Fruit fly (Drosophila melanogaster) whole organism, embryonic: Measurements from ENCODE around the gene Arp3.
A peak's percentile ranks its signal among the peaks of the same experiment; 100 is the strongest.

Experiments used
- Abd-B ChIP-seq: fragments of 200-800 bp; sonication (Bioruptor generic); optimal IDR thresholded peaks from 2 replicates; lab custom pipeline; 2018; ENCODE audit warnings: missing biosample characterization, mild to moderate bottlenecking, missing genetic modification characterization, moderate library complexity
- Atf-2 ChIP-seq: fragments of 200-800 bp; sonication (Bioruptor generic); optimal IDR thresholded peaks from 2 replicates; lab custom pipeline; 2016; ENCODE audit warnings: missing biosample characterization, missing genetic modification characterization
- CG1233 ChIP-seq: fragments of 200-800 bp; sonication (Bioruptor generic); optimal IDR thresholded peaks from 4 replicates; lab custom pipeline; 2018; ENCODE audit warnings: missing biosample characterization, mild to moderate bottlenecking, missing genetic modification characterization
- CG12391 ChIP-seq: fragments of 200-800 bp; sonication (Bioruptor generic); optimal IDR thresholded peaks from 3 replicates; lab custom pipeline; 2018; ENCODE audit warnings: missing biosample characterization, mild to moderate bottlenecking, missing genetic modification characterization, moderate library complexity
- CG15269 ChIP-seq: fragments of 200-800 bp; sonication (Bioruptor generic); optimal IDR thresholded peaks from 2 replicates; lab custom pipeline; 2018; ENCODE audit warnings: missing biosample characterization, mild to moderate bottlenecking, missing genetic modification characterization, moderate library complexity
- CG15479 ChIP-seq: fragments of 200-800 bp; sonication (Bioruptor generic); optimal IDR thresholded peaks from 3 replicates; lab custom pipeline; 2019; ENCODE audit warnings: missing biosample characterization, mild to moderate bottlenecking, missing genetic modification characterization, moderate library complexity
- CG17385 ChIP-seq: fragments of 200-800 bp; sonication (Bioruptor generic); optimal IDR thresholded peaks from 3 replicates; lab custom pipeline; 2018; ENCODE audit warnings: missing biosample characterization, mild to moderate bottlenecking, missing genetic modification characterization
- CG17829 ChIP-seq: fragments of 200-800 bp; optimal IDR thresholded peaks from 2 replicates; lab custom pipeline; 2019; ENCODE audit warnings: missing biosample characterization, mild to moderate bottlenecking, missing genetic modification characterization, moderate library complexity
- CG18011 ChIP-seq: fragments of 200-800 bp; sonication (Bioruptor generic); optimal IDR thresholded peaks from 2 replicates; lab custom pipeline; 2017; ENCODE audit warnings: missing biosample characterization, missing genetic modification characterization, mild to moderate bottlenecking, moderate library complexity, missing genotype
- CG3163 ChIP-seq: fragments of 200-800 bp; sonication (Bioruptor generic); optimal IDR thresholded peaks from 3 replicates; lab custom pipeline; 2016; ENCODE audit warnings: missing biosample characterization, missing genetic modification characterization
- CG3726 ChIP-seq: fragments of 200-800 bp; sonication (Bioruptor generic); IDR thresholded peaks from 3 replicates; pipeline ENCODE4, ENCODE4 v1.3.6; 2022; ENCODE audit warnings: missing biosample characterization, missing genetic modification characterization
- CG4617 ChIP-seq: fragments of 200-800 bp; sonication (Bioruptor generic); optimal IDR thresholded peaks from 3 replicates; lab custom pipeline; 2016; ENCODE audit warnings: missing biosample characterization, missing genetic modification characterization, borderline replicate concordance
- CG7357 ChIP-seq: fragments of 200-800 bp; sonication (Bioruptor generic); IDR thresholded peaks from 3 replicates; pipeline ENCODE4 v1.3.6; 2022; ENCODE audit warnings: missing biosample characterization, missing genetic modification characterization
- CG7963 ChIP-seq: fragments of 200-800 bp; sonication (Bioruptor generic); IDR thresholded peaks from 3 replicates; pipeline ENCODE4 v1.3.6; 2022; ENCODE audit warnings: missing biosample characterization, missing genetic modification characterization; ENCODE audit not compliant: partially characterized antibody
- CG8765 ChIP-seq: fragments of 200-800 bp; sonication (Bioruptor generic); IDR thresholded peaks from 2 replicates; pipeline ENCODE4 v1.3.6; 2022; ENCODE audit warnings: missing biosample characterization, missing genetic modification characterization
- CG8944 ChIP-seq: fragments of 200-800 bp; sonication (Bioruptor generic); optimal IDR thresholded peaks from 3 replicates; lab custom pipeline; 2016; ENCODE audit warnings: missing biosample characterization, missing genetic modification characterization
- CkIIα-i1 ChIP-seq: fragments of 200-800 bp; sonication (Bioruptor generic); IDR thresholded peaks from 2 replicates; pipeline ENCODE4 v1.3.6; 2022; ENCODE audit warnings: missing biosample characterization, missing genetic modification characterization
- Dll ChIP-seq: fragments of 200-800 bp; sonication (Bioruptor generic); IDR thresholded peaks from 4 replicates; pipeline ENCODE4 v1.3.6; 2022; ENCODE audit warnings: missing biosample characterization, missing genetic modification characterization; ENCODE audit not compliant: partially characterized antibody
- E2f1 ChIP-seq: fragments of 200-800 bp; sonication (Bioruptor generic); IDR thresholded peaks from 2 replicates; pipeline ENCODE4 v1.3.6; 2022; ENCODE audit warnings: missing biosample characterization, missing genetic modification characterization
- E2f2 ChIP-seq: fragments of 200-800 bp; sonication (Bioruptor generic); IDR thresholded peaks from 2 replicates; pipeline ENCODE4 v1.3.6; 2022; ENCODE audit warnings: missing biosample characterization, missing genetic modification characterization
- Fer2 ChIP-seq: fragments of 200-800 bp; sonication (Bioruptor generic); optimal IDR thresholded peaks from 2 replicates; lab custom pipeline; 2018; ENCODE audit warnings: missing biosample characterization, mild to moderate bottlenecking, missing genetic modification characterization, moderate library complexity
- HLH3B ChIP-seq: fragments of 200-800 bp; sonication (Bioruptor generic); IDR thresholded peaks from 2 replicates; pipeline ENCODE4 v1.3.6; 2022; ENCODE audit warnings: missing biosample characterization, missing genetic modification characterization
- Hr51 ChIP-seq, 2 experiments: fragments of 200-800 bp; sonication (Bioruptor generic); optimal IDR thresholded peaks; 2 replicates in 1 of 2; 3 replicates in 1 of 2; lab custom pipeline; 2016 to 2018; ENCODE audit warnings: missing biosample characterization in 2 of 2, missing genetic modification characterization in 2 of 2, mild to moderate bottlenecking in 1 of 2, moderate library complexity in 1 of 2
- Kr ChIP-seq: fragments of 200-800 bp; sonication (Bioruptor generic); optimal IDR thresholded peaks from 2 replicates; lab custom pipeline; 2017; ENCODE audit warnings: missing biosample characterization, mild to moderate bottlenecking, missing genetic modification characterization
- Med ChIP-seq: fragments of 200-800 bp; sonication (Bioruptor generic); peaks from one replicate; lab custom pipeline; 2016; ENCODE audit warnings: missing biosample characterization, missing genetic modification characterization, mild to moderate bottlenecking, inconsistent platforms, moderate library complexity
- NC2β ChIP-seq: fragments of 200-800 bp; sonication (Bioruptor generic); optimal IDR thresholded peaks from 2 replicates; lab custom pipeline; 2016; ENCODE audit warnings: missing biosample characterization, missing genetic modification characterization
- Neu2 ChIP-seq: fragments of 200-800 bp; sonication (Bioruptor generic); optimal IDR thresholded peaks from 3 replicates; lab custom pipeline; 2016; ENCODE audit warnings: missing biosample characterization, missing genetic modification characterization, borderline replicate concordance
- Ravus ChIP-seq: fragments of 200-800 bp; sonication (Bioruptor generic); IDR thresholded peaks from 2 replicates; pipeline ENCODE4 v1.3.6; 2022; ENCODE audit warnings: missing biosample characterization, missing genetic modification characterization
- Sox102F ChIP-seq: fragments of 200-800 bp; sonication (Bioruptor generic); optimal IDR thresholded peaks from 2 replicates; lab custom pipeline; 2018; ENCODE audit warnings: missing biosample characterization, mild to moderate bottlenecking, missing genetic modification characterization, moderate library complexity
- Spps ChIP-seq: fragments of 200-800 bp; sonication (Bioruptor generic); optimal IDR thresholded peaks from 2 replicates; lab custom pipeline; 2018; ENCODE audit warnings: missing biosample characterization, mild to moderate bottlenecking, missing genetic modification characterization
- Taf1 ChIP-seq: fragments of 200-800 bp; sonication (Bioruptor generic); IDR thresholded peaks from 2 replicates; pipeline ENCODE4 v1.3.6; 2022; ENCODE audit warnings: missing biosample characterization, missing genetic modification characterization
- ab ChIP-seq: fragments of 200-800 bp; sonication (Bioruptor generic); optimal IDR thresholded peaks from 2 replicates; lab custom pipeline; 2016; ENCODE audit warnings: missing biosample characterization, missing genetic modification characterization
- dmrt99B ChIP-seq: fragments of 200-800 bp; sonication (Bioruptor generic); optimal IDR thresholded peaks from 2 replicates; lab custom pipeline; 2018; ENCODE audit warnings: missing biosample characterization, mild to moderate bottlenecking, missing genetic modification characterization, moderate library complexity
- eyg ChIP-seq: fragments of 200-800 bp; sonication (Bioruptor generic); optimal IDR thresholded peaks from 3 replicates; lab custom pipeline; 2016; ENCODE audit warnings: missing biosample characterization, missing genetic modification characterization
- gcm ChIP-seq: fragments of 200-800 bp; sonication (Bioruptor generic); optimal IDR thresholded peaks from 2 replicates; lab custom pipeline; 2019; ENCODE audit warnings: missing biosample characterization, mild to moderate bottlenecking, missing genetic modification characterization, moderate library complexity
- gem ChIP-seq: fragments of 200-800 bp; sonication (Bioruptor generic); optimal IDR thresholded peaks from 2 replicates; lab custom pipeline; 2019; ENCODE audit warnings: missing biosample characterization, mild to moderate bottlenecking, missing genetic modification characterization, moderate library complexity
- her ChIP-seq: fragments of 200-800 bp; sonication (Bioruptor generic); optimal IDR thresholded peaks from 2 replicates; lab custom pipeline; 2016; ENCODE audit warnings: missing biosample characterization, missing genetic modification characterization
- ind ChIP-seq: fragments of 200-800 bp; sonication (Bioruptor generic); optimal IDR thresholded peaks from 3 replicates; lab custom pipeline; 2016; ENCODE audit warnings: missing biosample characterization, missing genetic modification characterization
- inv ChIP-seq: fragments of 200-800 bp; sonication (Bioruptor generic); IDR thresholded peaks from 2 replicates; pipeline ENCODE4 v1.3.6; 2022; ENCODE audit warnings: missing biosample characterization, missing genetic modification characterization; ENCODE audit not compliant: partially characterized antibody
- kni ChIP-seq: fragments of 200-800 bp; sonication (Bioruptor generic); optimal IDR thresholded peaks from 3 replicates; lab custom pipeline; 2017; ENCODE audit warnings: mild to moderate bottlenecking, missing biosample characterization, missing genetic modification reagents, missing genetic modification characterization
- maf-S ChIP-seq: fragments of 200-800 bp; sonication (Bioruptor generic); optimal IDR thresholded peaks from 2 replicates; lab custom pipeline; 2016; ENCODE audit warnings: missing biosample characterization, missing genetic modification characterization
- oc ChIP-seq: fragments of 200-800 bp; sonication (Bioruptor generic); optimal IDR thresholded peaks from 2 replicates; lab custom pipeline; 2018; ENCODE audit warnings: missing biosample characterization, mild to moderate bottlenecking, missing genetic modification characterization, moderate library complexity
- onecut ChIP-seq: fragments of 200-800 bp; sonication (Bioruptor generic); IDR thresholded peaks from 2 replicates; pipeline ENCODE4 v1.3.6; 2022; ENCODE audit warnings: missing biosample characterization, missing genetic modification characterization
- ranshi ChIP-seq: fragments of 200-800 bp; sonication (Bioruptor generic); IDR thresholded peaks from 2 replicates; pipeline ENCODE4 v1.3.6; 2022; ENCODE audit warnings: missing biosample characterization, missing genetic modification characterization
- salm ChIP-seq: fragments of 200-800 bp; sonication (Bioruptor generic); optimal IDR thresholded peaks from 2 replicates; lab custom pipeline; 2018; ENCODE audit warnings: missing biosample characterization, mild to moderate bottlenecking, missing genetic modification characterization
- stc ChIP-seq: fragments of 200-800 bp; sonication (Bioruptor generic); IDR thresholded peaks from 2 replicates; pipeline ENCODE4 v1.3.6; 2022; ENCODE audit warnings: missing biosample characterization, missing genetic modification characterization
- tgo ChIP-seq: fragments of 200-800 bp; sonication (Bioruptor generic); IDR thresholded peaks from 3 replicates; pipeline ENCODE4 v1.3.6; 2022; ENCODE audit warnings: missing biosample characterization, missing genetic modification characterization
- tll ChIP-seq, 2 experiments: fragments of 200-800 bp in 1 of 2; fragments of >200 bp in 1 of 2; sonication (Bioruptor generic) in 1 of 2; optimal IDR thresholded peaks; 2 replicates each; lab custom pipeline; 2017 to 2019; ENCODE audit warnings: missing biosample characterization in 2 of 2, missing genetic modification characterization in 2 of 2, mild to moderate bottlenecking in 1 of 2, moderate library complexity in 1 of 2
- twi ChIP-seq: fragments of 200-800 bp; optimal IDR thresholded peaks from 2 replicates; lab custom pipeline; 2019; ENCODE audit warnings: missing biosample characterization, mild to moderate bottlenecking, missing genetic modification characterization, moderate library complexity
- zf30C ChIP-seq: fragments of 200-800 bp; sonication (Bioruptor generic); optimal IDR thresholded peaks from 3 replicates; lab custom pipeline; 2018; ENCODE audit warnings: missing biosample characterization, mild to moderate bottlenecking, missing genetic modification characterization

Arp3 gene

DNA sequence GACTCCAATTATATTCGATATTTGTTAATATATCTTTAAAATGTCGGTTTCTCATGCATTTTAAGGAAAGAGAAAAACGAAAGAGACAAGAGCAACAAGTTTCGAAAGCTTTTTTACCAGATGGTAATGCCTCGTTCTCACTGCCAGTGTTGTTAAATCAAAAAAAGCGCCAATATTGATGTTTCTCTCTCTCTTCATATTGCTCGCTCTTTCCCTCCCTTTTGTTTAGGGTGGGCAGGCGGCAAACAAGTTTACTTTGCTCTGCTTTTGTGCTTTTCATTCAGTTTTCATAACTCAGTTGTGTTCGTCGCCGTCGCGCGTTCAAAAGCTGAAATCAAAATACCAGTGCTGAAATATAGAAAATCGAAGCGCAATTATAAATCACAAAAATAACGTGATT is 33.9 kb downstream of the Arp3 start (continued):
- TF ChIP-seq onecut (GFP tag; lab: Robert Waterston, UW) (peak; percentile 82), Taf1 (GFP tag; lab: Robert Waterston, UW) (no peak), Ravus (GFP tag; lab: Robert Waterston, UW) (no peak), CG18011 (GFP tag; lab: Kevin White, UChicago) (no peak), twi (no peak), stc (GFP tag; lab: Robert Waterston, UW) (peak; percentile 47; the same call in 1 of the 2 replicates), CG8765 (no peak), Sox102F (GFP tag; lab: Kevin White, UChicago) (no peak), tgo (GFP tag; lab: Robert Waterston, UW) (no peak), E2f1 (GFP tag; lab: Robert Waterston, UW) (peak; percentile 31; the same call in 1 of the 2 replicates), NC2β (GFP tag; lab: Kevin White, UChicago) (no peak), inv (no peak), CG1233 (GFP tag; lab: Kevin White, UChicago) (no peak), eyg (no peak), HLH3B (GFP tag; lab: Robert Waterston, UW) (no peak; the same call in 1 of the 2 replicates), oc (tag; lab: Kevin White, UChicago) (peak; percentile 29), gem (tag; lab: Kevin White, UChicago) (no peak), Atf-2 (GFP tag; lab: Kevin White, UChicago) (no peak), CG7357 (GFP tag; lab: Robert Waterston, UW) (no peak), CG15479 (GFP tag; lab: Kevin White, UChicago) (no peak), CG17385 (GFP tag; lab: Kevin White, UChicago) (peak; percentile 64), Fer2 (tag; lab: Kevin White, UChicago) (no peak), CG8944 (GFP tag; lab: Kevin White, UChicago) (no peak), zf30C (GFP tag; lab: Kevin White, UChicago) (no peak), ind (GFP tag; lab: Kevin White, UChicago) (peak; percentile 5), ab (GFP tag; lab: Kevin White, UChicago) (no peak), gcm (GFP tag; lab: Kevin White, UChicago) (peak; percentile 31), CG3726 (GFP tag; lab: Robert Waterston, UW) (no peak), CG7963 (GFP tag; lab: Robert Waterston, UW) (no peak), Neu2 (GFP tag; lab: Kevin White, UChicago) (no peak), Med (GFP tag; lab: Kevin White, UChicago) (peak; percentile 95), maf-S (no peak), CG17829 (tag; lab: Kevin White, UChicago) (no peak), E2f2 (GFP tag; lab: Robert Waterston, UW) (peak; percentile 57), CG3163 (GFP tag; lab: Kevin White, UChicago) (peak; percentile 97), Abd-B (GFP tag; lab: Kevin White, UChicago) (no peak), CG12391 (tag; lab: Kevin White, UChicago) (peak; percentile 18), CG15269 (tag; lab: Kevin White, UChicago) (peak; percentile 63), Kr (no peak), dmrt99B (tag; lab: Kevin White, UChicago) (peak; percentile 40), tll (GFP tag; optimal IDR thresholded peaks at IDR 0.05; lab: Kevin White, UChicago) (no peak), Hr51 (GFP tag; optimal IDR thresholded peaks at IDR 0.05; lab: Kevin White, UChicago) (peak in 1 of 2 experiments; percentile 49), ranshi (GFP tag; lab: Robert Waterston, UW) (no peak; the same call in 1 of the 2 replicates), kni (GFP tag; lab: Kevin White, UChicago) (no peak), CkIIα-i1 (GFP tag; lab: Robert Waterston, UW) (no peak), CG4617 (GFP tag; lab: Kevin White, UChicago) (no peak), her (GFP tag; lab: Kevin White, UChicago) (peak; percentile 69), salm (tag; lab: Kevin White, UChicago) (peak; percentile 20), Dll (peak; percentile 48; the same call in 1 of the 4 replicates), Spps (tag; lab: Kevin White, UChicago) (no peak)
